Worm (Caenorhabditis elegans) whole organism, L4 larva: Measurements from ENCODE around the gene dhs-20.

Experiments
- D1046.2 ChIP-seq: fragments of 200-800 bp; sonication (Bioruptor generic); IDR thresholded peaks from 2 replicates; pipeline ENCODE4 v1.3.6; 2022; ENCODE audit warnings: missing genetic modification characterization, missing compliant biosample characterization
- R02D3.7 ChIP-seq: fragments of 150-350 bp; sonication (generic microtip); optimal IDR thresholded peaks from 3 replicates; lab custom pipeline; 2014; ENCODE audit warnings: missing biosample characterization, missing genetic modification characterization
- T20F7.1 ChIP-seq: fragments of 200-800 bp; sonication (Bioruptor generic); optimal IDR thresholded peaks from 2 replicates; lab custom pipeline; 2018; ENCODE audit warnings: mild to moderate bottlenecking, missing genetic modification characterization, missing compliant biosample characterization
- T26A8.4 ChIP-seq: fragments of 200-800 bp; sonication (Bioruptor generic); IDR thresholded peaks from 2 replicates; pipeline ENCODE4 v1.3.6; 2022; ENCODE audit warnings: missing genetic modification characterization, missing compliant biosample characterization
- aha-1 ChIP-seq: fragments of 150-350 bp; peaks from one replicate; lab custom pipeline; 2014; ENCODE audit warnings: missing biosample characterization, missing genetic modification characterization
- aly-2 ChIP-seq: sonication (generic microtip); optimal IDR thresholded peaks from 2 replicates; lab custom pipeline; 2018; ENCODE audit warnings: missing biosample characterization, missing genetic modification characterization
- arid-1 ChIP-seq: fragments of 200-800 bp; sonication (Bioruptor generic); conservative IDR thresholded peaks from 2 replicates; pipeline ENCODE4 v1.3.6; 2022; ENCODE audit warnings: missing genetic modification reagents, missing genetic modification characterization, missing compliant biosample characterization
- ceh-62 ChIP-seq: sonication (generic microtip); optimal IDR thresholded peaks from 2 replicates; lab custom pipeline; 2017; ENCODE audit warnings: missing biosample characterization, missing genetic modification characterization
- ceh-82 ChIP-seq: sonication (generic microtip); optimal IDR thresholded peaks from 2 replicates; lab custom pipeline; 2017; ENCODE audit warnings: missing biosample characterization, missing genetic modification characterization
- ctbp-1 ChIP-seq: fragments of 200-800 bp; sonication (Bioruptor generic); IDR thresholded peaks from 2 replicates; pipeline ENCODE4 v1.3.6; 2022; ENCODE audit warnings: missing genetic modification reagents, missing genetic modification characterization, missing compliant biosample characterization
- daf-8 ChIP-seq: fragments of 200-800 bp; sonication (Bioruptor generic); IDR thresholded peaks from 2 replicates; pipeline ENCODE4 v1.3.6; 2022; ENCODE audit warnings: missing genetic modification characterization, missing compliant biosample characterization
- dve-1 ChIP-seq: sonication (generic microtip); optimal IDR thresholded peaks from 2 replicates; lab custom pipeline; 2017; ENCODE audit warnings: antibody characterized with exemption, mild to moderate bottlenecking, missing genetic modification characterization, missing compliant biosample characterization; ENCODE audit not compliant: insufficient read depth
- fos-1 ChIP-seq: fragments of 150-350 bp; optimal IDR thresholded peaks from 2 replicates; lab custom pipeline; 2014; ENCODE audit warnings: missing biosample characterization, missing genetic modification characterization
- gei-8 ChIP-seq: fragments of 200-800 bp; sonication (Bioruptor generic); optimal IDR thresholded peaks from 2 replicates; lab custom pipeline; 2018; ENCODE audit warnings: mild to moderate bottlenecking, missing genetic modification characterization, missing compliant biosample characterization
- hif-1 ChIP-seq, 2 experiments: sonication (generic microtip); optimal IDR thresholded peaks; 2 replicates each; lab custom pipeline; 2016 to 2017; ENCODE audit warnings: missing compliant biosample characterization in 2 of 2, missing genetic modification characterization in 2 of 2, missing genetic modification reagents in 2 of 2, missing genotype in 2 of 2, mild to moderate bottlenecking in 1 of 2
- hlh-30 ChIP-seq: sonication (generic microtip); optimal IDR thresholded peaks from 2 replicates; lab custom pipeline; 2017; ENCODE audit warnings: antibody characterized with exemption, mild to moderate bottlenecking, missing genetic modification characterization, missing compliant biosample characterization; ENCODE audit not compliant: insufficient read depth
- lin-1 ChIP-seq: fragments of 200-800 bp; sonication (Bioruptor generic); IDR thresholded peaks from 2 replicates; pipeline ENCODE4 v1.3.6; 2022; ENCODE audit warnings: missing genetic modification reagents, missing genetic modification characterization, missing compliant biosample characterization
- lin-13 ChIP-seq: fragments of 150-350 bp; optimal IDR thresholded peaks from 2 replicates; lab custom pipeline; 2014; ENCODE audit warnings: missing biosample characterization, missing genetic modification reagents, missing genetic modification characterization
- lin-29 ChIP-seq: fragments of 200-800 bp; sonication (Bioruptor generic); IDR thresholded peaks from 2 replicates; pipeline ENCODE4 v1.3.6; 2022; ENCODE audit warnings: missing genetic modification reagents, missing genetic modification characterization, missing compliant biosample characterization
- lin-39 ChIP-seq: fragments of 150-350 bp; optimal IDR thresholded peaks from 2 replicates; lab custom pipeline; 2014; ENCODE audit warnings: missing biosample characterization, missing genetic modification reagents, missing genetic modification characterization
- mdt-29 ChIP-seq: fragments of 200-800 bp; sonication (Bioruptor generic); IDR thresholded peaks from 2 replicates; pipeline ENCODE4 v1.3.6; 2022; ENCODE audit warnings: missing genetic modification reagents, missing genetic modification characterization, missing compliant biosample characterization
- mep-1 ChIP-seq: fragments of 150-350 bp; sonication (generic microtip); optimal IDR thresholded peaks from 3 replicates; lab custom pipeline; 2014; ENCODE audit warnings: missing biosample characterization, missing genetic modification characterization
- nhr-10 ChIP-seq: fragments of 150-350 bp; optimal IDR thresholded peaks from 2 replicates; lab custom pipeline; 2014; ENCODE audit warnings: missing biosample characterization, missing genetic modification characterization
- nhr-102 ChIP-seq: sonication (generic microtip); optimal IDR thresholded peaks from 2 replicates; lab custom pipeline; 2016; ENCODE audit warnings: mild to moderate bottlenecking, missing genetic modification characterization, moderate library complexity, missing compliant biosample characterization
- nhr-11 ChIP-seq: fragments of 150-350 bp; optimal IDR thresholded peaks from 2 replicates; lab custom pipeline; 2014; ENCODE audit warnings: missing biosample characterization, missing genetic modification characterization
- nhr-25 ChIP-seq: sonication (generic microtip); optimal IDR thresholded peaks from 2 replicates; lab custom pipeline; 2017; ENCODE audit warnings: missing genetic modification characterization, mild to moderate bottlenecking, missing compliant biosample characterization, antibody characterized with exemption, moderate library complexity, borderline replicate concordance; ENCODE audit not compliant: insufficient read depth
- nhr-48 ChIP-seq: sonication (generic microtip); optimal IDR thresholded peaks from 2 replicates; lab custom pipeline; 2016; ENCODE audit warnings: mild to moderate bottlenecking, missing genetic modification characterization, missing compliant biosample characterization
- pha-4 ChIP-seq, 2 experiments: fragments of 150-350 bp in 1 of 2; fragments of 200-800 bp in 1 of 2; sonication (Bioruptor generic) in 1 of 2; IDR thresholded peaks in 1 of 2; optimal IDR thresholded peaks in 1 of 2; 2 replicates each; pipeline versions ENCODE4 v1.3.6 to Lab custom; 2014 to 2022; ENCODE audit warnings: missing genetic modification characterization in 2 of 2, missing genetic modification reagents in 2 of 2, missing biosample characterization in 1 of 2, missing compliant biosample characterization in 1 of 2
- saeg-2 ChIP-seq: fragments of 200-800 bp; sonication (Bioruptor generic); IDR thresholded peaks from 2 replicates; pipeline ENCODE4 v1.3.6; 2022; ENCODE audit warnings: missing genetic modification reagents, missing genetic modification characterization, missing compliant biosample characterization
- set-16 ChIP-seq: fragments of 200-800 bp; sonication (Bioruptor generic); IDR thresholded peaks from 2 replicates; pipeline ENCODE4 v1.3.6; 2022; ENCODE audit warnings: missing genetic modification reagents, missing genetic modification characterization, missing compliant biosample characterization
- snpc-4 ChIP-seq: fragments of 150-350 bp; optimal IDR thresholded peaks from 2 replicates; lab custom pipeline; 2014; ENCODE audit warnings: missing biosample characterization, missing genetic modification characterization
- spr-1 ChIP-seq: sonication (generic microtip); optimal IDR thresholded peaks from 2 replicates; lab custom pipeline; 2016; ENCODE audit warnings: mild to moderate bottlenecking, missing genetic modification characterization, missing compliant biosample characterization
- spr-3 ChIP-seq: fragments of 200-800 bp; sonication (Bioruptor generic); optimal IDR thresholded peaks from 2 replicates; lab custom pipeline; 2018; ENCODE audit warnings: mild to moderate bottlenecking, missing genetic modification characterization, missing compliant biosample characterization
- tra-1 ChIP-seq: fragments of 200-800 bp; sonication (Bioruptor generic); IDR thresholded peaks from 2 replicates; pipeline ENCODE4 v1.3.6; 2022; ENCODE audit warnings: missing genetic modification reagents, missing genetic modification characterization, missing compliant biosample characterization
- unc-39 ChIP-seq: sonication (generic microtip); optimal IDR thresholded peaks from 2 replicates; lab custom pipeline; 2017; ENCODE audit warnings: missing biosample characterization, missing genetic modification characterization
- unc-62 ChIP-seq, 3 experiments: fragments of 150-350 bp in 1 of 3; sonication (generic microtip); optimal IDR thresholded peaks in 2 of 3; peaks in 1 of 3; 1 replicate in 1 of 3; 2 replicates in 2 of 3; lab custom pipeline; 2014 to 2017; ENCODE audit warnings: missing biosample characterization in 3 of 3, missing genetic modification characterization in 3 of 3, missing genetic modification reagents in 3 of 3, missing genotype in 1 of 3
- zfp-3 ChIP-seq: fragments of 200-800 bp; sonication (Bioruptor generic); conservative IDR thresholded peaks from 2 replicates; pipeline ENCODE4 v1.3.6; 2022; ENCODE audit warnings: missing genetic modification reagents, missing genetic modification characterization, missing compliant biosample characterization
- zip-11 ChIP-seq: fragments of 200-800 bp; sonication (Bioruptor generic); IDR thresholded peaks from 2 replicates; pipeline ENCODE4 v1.3.6; 2022; ENCODE audit warnings: missing genetic modification characterization, missing compliant biosample characterization

The dhs-20 gene

DNA sequence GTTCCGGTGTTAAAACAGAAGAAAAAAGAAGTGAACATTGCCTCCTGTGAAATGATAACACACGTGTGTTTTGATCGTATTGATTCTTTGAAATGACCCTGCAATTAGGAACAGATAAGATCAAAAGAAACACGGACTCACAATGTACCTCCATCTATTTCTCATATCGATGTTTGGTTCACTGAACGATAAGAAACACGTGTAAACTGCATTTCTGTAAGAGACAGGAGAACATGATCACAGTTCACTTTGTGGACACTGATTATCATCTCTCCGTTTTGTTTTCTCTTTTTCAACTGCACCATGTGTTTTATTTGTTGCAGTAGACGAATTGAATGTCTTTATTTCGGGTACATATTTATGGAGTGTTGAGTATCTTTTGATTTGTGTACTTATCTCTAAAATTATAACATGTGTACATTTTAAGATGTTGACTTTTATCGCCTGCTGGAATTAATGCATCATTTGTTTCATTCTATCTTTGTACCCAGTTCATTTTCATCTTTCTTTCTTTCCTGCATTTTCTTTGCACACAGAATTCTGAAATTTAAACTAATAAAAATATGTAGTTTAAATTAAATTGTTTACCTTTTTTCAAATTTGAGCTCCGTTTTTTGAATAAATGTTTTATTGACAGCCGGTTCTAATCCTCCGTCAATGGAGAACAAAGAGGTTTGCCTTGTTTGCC is 31.4 kb downstream of the dhs-20 start, which contains the start of the genes H12C20.7 and nhr-68 (continued):
- peak; percentile 97 for TF ChIP-seq nhr-102 (tag; lab: Kevin White, UChicago)
- peak; percentile 99 for TF ChIP-seq dve-1 (tag; lab: Kevin White, UChicago)
- peak; percentile 85 for TF ChIP-seq mep-1 (tag; lab: Kevin White, UChicago)
- peak; percentile 50 for TF ChIP-seq nhr-11 (tag; lab: Kevin White, UChicago)
- TF ChIP-seq D1046.2 (GFP tag; lab: Robert Waterston, UW) = peak; percentile 44; the same call in 1 of the 2 replicates
- TF ChIP-seq T20F7.1 (GFP tag; lab: Kevin White, UChicago) = peak; percentile 84
- TF ChIP-seq spr-3 (GFP tag; lab: Kevin White, UChicago) = no peak
- TF ChIP-seq snpc-4 (tag; lab: Kevin White, UChicago) = no peak
- TF ChIP-seq hlh-30 (tag; lab: Kevin White, UChicago) = peak; percentile 96
- peak; percentile 90 for TF ChIP-seq mdt-29 (GFP tag; lab: Robert Waterston, UW)
- TF ChIP-seq unc-62 (GFP tag; optimal IDR thresholded peaks at IDR 0.05 in 1 of 2; lab: Kevin White, UChicago) = peak in 1 of 2 experiments; percentile 99
- no peak for TF ChIP-seq unc-62 (tag; optimal IDR thresholded peaks at IDR 0.05; lab: Kevin White, UChicago)
- no peak for TF ChIP-seq aly-2
- no peak for TF ChIP-seq R02D3.7 (tag; lab: Kevin White, UChicago)
- TF ChIP-seq gei-8 (GFP tag; lab: Kevin White, UChicago) = peak; percentile 98
- TF ChIP-seq hif-1 (tag; optimal IDR thresholded peaks at IDR 0.05; lab: Kevin White, UChicago) = peak in 1 of 2 experiments; percentile 16
- TF ChIP-seq tra-1 (GFP tag; lab: Robert Waterston, UW) = peak; percentile 98
- peak; percentile 70 for TF ChIP-seq ctbp-1 (GFP tag; lab: Robert Waterston, UW)
- no peak for TF ChIP-seq zip-11
- TF ChIP-seq zfp-3 = peak; percentile 86
- TF ChIP-seq nhr-25 (tag; lab: Kevin White, UChicago) = peak; percentile 55
- no peak for TF ChIP-seq ceh-62 (tag; lab: Kevin White, UChicago)
- peak; percentile 66; the same call in 1 of the 2 replicates for TF ChIP-seq lin-29 (GFP tag; lab: Robert Waterston, UW)
- TF ChIP-seq T26A8.4 (GFP tag; lab: Robert Waterston, UW) = peak; percentile 89
- peak; percentile 99 for TF ChIP-seq nhr-10
- peak; percentile 96 for TF ChIP-seq lin-1 (GFP tag; lab: Robert Waterston, UW)
- peak; percentile 99 for TF ChIP-seq aha-1
- peak; percentile 73 for TF ChIP-seq pha-4 (GFP tag; IDR thresholded peaks at IDR 0.05; lab: Robert Waterston, UW)
- no peak for TF ChIP-seq pha-4 (tag; optimal IDR thresholded peaks at IDR 0.05; lab: Kevin White, UChicago)
- no peak for TF ChIP-seq set-16
- TF ChIP-seq daf-8 (GFP tag; lab: Robert Waterston, UW) = no peak
- TF ChIP-seq nhr-48 (tag; lab: Kevin White, UChicago) = peak; percentile 99
- TF ChIP-seq ceh-82 (tag; lab: Kevin White, UChicago) = no peak
- peak; percentile 21 for TF ChIP-seq fos-1 (tag; lab: Kevin White, UChicago)
- TF ChIP-seq arid-1 (GFP tag; lab: Robert Waterston, UW) = peak; percentile 54; the same call in 1 of the 2 replicates
- peak; percentile 86 for TF ChIP-seq spr-1 (tag; lab: Kevin White, UChicago)
- peak; percentile 96 for TF ChIP-seq saeg-2
- peak; percentile 70 for TF ChIP-seq lin-13 (GFP tag; lab: Kevin White, UChicago)
- no peak for TF ChIP-seq unc-39 (tag; lab: Kevin White, UChicago)
- no peak for TF ChIP-seq lin-39 (tag; lab: Kevin White, UChicago)
